Worm (Caenorhabditis elegans) whole organism, L3 larva: ENCODE results near the gene igeg-2.
"Not testable (repeated sequence)": the region's sequence is repeated elsewhere in the genome, so short reads cannot be mapped to it uniquely, and the experiment has no call there.

Experiments used
- R02D3.7 ChIP-seq: fragments of 150-350 bp; optimal IDR thresholded peaks from 2 replicates; lab custom pipeline; 2014; ENCODE audit warnings: missing biosample characterization, missing genetic modification characterization
- aly-2 ChIP-seq: fragments of 150-350 bp; optimal IDR thresholded peaks from 2 replicates; lab custom pipeline; 2014; ENCODE audit warnings: missing biosample characterization, missing genetic modification characterization
- ceh-16 ChIP-seq: sonication (generic microtip); optimal IDR thresholded peaks from 2 replicates; lab custom pipeline; 2017; ENCODE audit warnings: missing biosample characterization, missing genetic modification characterization
- ceh-28 ChIP-seq: fragments of 150-350 bp; optimal IDR thresholded peaks from 2 replicates; lab custom pipeline; 2014; ENCODE audit warnings: missing biosample characterization, missing genetic modification reagents, missing genetic modification characterization
- daf-12 ChIP-seq: fragments of 150-350 bp; optimal IDR thresholded peaks from 2 replicates; lab custom pipeline; 2014; ENCODE audit warnings: missing biosample characterization, missing genetic modification reagents, missing genetic modification characterization
- egl-27 ChIP-seq: sonication (generic microtip); optimal IDR thresholded peaks from 4 replicates; lab custom pipeline; 2017; ENCODE audit warnings: missing biosample characterization, missing genetic modification reagents, missing genetic modification characterization
- egl-5 ChIP-seq: fragments of 150-350 bp; optimal IDR thresholded peaks from 2 replicates; lab custom pipeline; 2017; ENCODE audit warnings: missing biosample characterization, missing genetic modification reagents, missing genetic modification characterization, inconsistent platforms
- elt-1 ChIP-seq: fragments of 150-350 bp; optimal IDR thresholded peaks from 2 replicates; lab custom pipeline; 2014; ENCODE audit warnings: missing biosample characterization, missing genetic modification characterization
- elt-2 ChIP-seq: sonication (generic microtip); optimal IDR thresholded peaks from 2 replicates; lab custom pipeline; 2016; ENCODE audit warnings: missing genetic modification reagents, mild to moderate bottlenecking, missing genetic modification characterization, missing compliant biosample characterization
- elt-3 ChIP-seq, 3 experiments: fragments of 150-350 bp in 1 of 3; sonication (generic microtip) in 2 of 3; optimal IDR thresholded peaks; 2 replicates in 2 of 3; 4 replicates in 1 of 3; lab custom pipeline; 2014 to 2017; ENCODE audit warnings: missing biosample characterization in 3 of 3, missing genetic modification characterization in 3 of 3
- fkh-2 ChIP-seq: fragments of 150-350 bp; optimal IDR thresholded peaks from 2 replicates; lab custom pipeline; 2014; ENCODE audit warnings: missing biosample characterization, missing genetic modification reagents, missing genetic modification characterization
- hmg-11 ChIP-seq: sonication (generic microtip); optimal IDR thresholded peaks from 2 replicates; lab custom pipeline; 2016; ENCODE audit warnings: missing genetic modification characterization, missing compliant biosample characterization
- jun-1 ChIP-seq: fragments of 150-350 bp; optimal IDR thresholded peaks from 2 replicates; lab custom pipeline; 2014; ENCODE audit warnings: missing biosample characterization, missing genetic modification reagents, missing genetic modification characterization
- lin-15B ChIP-seq: fragments of 150-350 bp; optimal IDR thresholded peaks from 2 replicates; lab custom pipeline; 2014; ENCODE audit warnings: missing biosample characterization, missing genetic modification characterization
- lin-39 ChIP-seq: fragments of 150-350 bp; optimal IDR thresholded peaks from 2 replicates; lab custom pipeline; 2018; ENCODE audit warnings: missing biosample characterization, missing genetic modification reagents, missing genetic modification characterization
- lsy-12 ChIP-seq: sonication (generic microtip); optimal IDR thresholded peaks from 2 replicates; lab custom pipeline; 2016; ENCODE audit warnings: mild to moderate bottlenecking, missing genetic modification characterization, missing compliant biosample characterization
- mdl-1 ChIP-seq: fragments of 150-350 bp; optimal IDR thresholded peaks from 2 replicates; lab custom pipeline; 2014; ENCODE audit warnings: missing biosample characterization, missing genetic modification characterization
- mml-1 ChIP-seq: fragments of 150-350 bp; sonication (generic microtip); optimal IDR thresholded peaks from 3 replicates; lab custom pipeline; 2014; ENCODE audit warnings: missing biosample characterization, missing genetic modification characterization
- nfya-1 ChIP-seq: sonication (generic microtip); optimal IDR thresholded peaks from 2 replicates; lab custom pipeline; 2017; ENCODE audit warnings: missing genetic modification characterization, mild to moderate bottlenecking, missing compliant biosample characterization, antibody characterized with exemption, moderate library complexity; ENCODE audit not compliant: insufficient read depth
- nhr-12 ChIP-seq: fragments of 150-350 bp; optimal IDR thresholded peaks from 2 replicates; lab custom pipeline; 2014; ENCODE audit warnings: missing biosample characterization, missing genetic modification characterization
- nhr-23 ChIP-seq: fragments of 150-350 bp; optimal IDR thresholded peaks from 2 replicates; lab custom pipeline; 2014; ENCODE audit warnings: missing biosample characterization, missing genetic modification reagents, missing genetic modification characterization
- nhr-237 ChIP-seq: fragments of 150-350 bp; optimal IDR thresholded peaks from 2 replicates; lab custom pipeline; 2014; ENCODE audit warnings: missing biosample characterization, missing genetic modification characterization
- nhr-25 ChIP-seq: sonication (generic microtip); optimal IDR thresholded peaks from 2 replicates; lab custom pipeline; 2017; ENCODE audit warnings: missing biosample characterization, missing genetic modification characterization
- nhr-43 ChIP-seq: sonication (generic microtip); optimal IDR thresholded peaks from 2 replicates; lab custom pipeline; 2016; ENCODE audit warnings: mild to moderate bottlenecking, missing genetic modification characterization, missing compliant biosample characterization; ENCODE audit not compliant: poor library complexity, severe bottlenecking
- nhr-67 ChIP-seq: fragments of 150-350 bp; optimal IDR thresholded peaks from 2 replicates; lab custom pipeline; 2014; ENCODE audit warnings: missing biosample characterization, missing genetic modification characterization
- nhr-76 ChIP-seq: fragments of 150-350 bp; sonication (generic microtip); optimal IDR thresholded peaks from 5 replicates; lab custom pipeline; 2014; ENCODE audit warnings: missing biosample characterization, missing genetic modification characterization
- pha-4 ChIP-seq: fragments of 150-350 bp; optimal IDR thresholded peaks from 2 replicates; lab custom pipeline; 2014; ENCODE audit warnings: missing biosample characterization, missing genetic modification reagents, missing genetic modification characterization
- pqm-1 ChIP-seq: fragments of 150-350 bp; optimal IDR thresholded peaks from 2 replicates; lab custom pipeline; 2017; ENCODE audit warnings: missing biosample characterization, missing genetic modification characterization, inconsistent platforms
- skn-1 ChIP-seq: fragments of 150-350 bp; optimal IDR thresholded peaks from 2 replicates; lab custom pipeline; 2014; ENCODE audit warnings: missing biosample characterization, missing genetic modification characterization
- tbx-2 ChIP-seq: sonication (generic microtip); optimal IDR thresholded peaks from 2 replicates; lab custom pipeline; 2016; ENCODE audit warnings: mild to moderate bottlenecking, missing genetic modification characterization, missing compliant biosample characterization
- unc-39 ChIP-seq: sonication (generic microtip); optimal IDR thresholded peaks from 4 replicates; lab custom pipeline; 2017; ENCODE audit warnings: missing biosample characterization, missing genetic modification characterization
- unc-62 ChIP-seq: fragments of 150-350 bp; sonication (generic microtip); optimal IDR thresholded peaks from 4 replicates; lab custom pipeline; 2014; ENCODE audit warnings: missing biosample characterization, missing genetic modification reagents, missing genetic modification characterization
- zag-1 ChIP-seq: fragments of 150-350 bp; optimal IDR thresholded peaks from 2 replicates; lab custom pipeline; 2014; ENCODE audit warnings: missing biosample characterization, missing genetic modification characterization
- ztf-11 ChIP-seq: fragments of 150-350 bp; optimal IDR thresholded peaks from 2 replicates; lab custom pipeline; 2014; ENCODE audit warnings: missing biosample characterization, missing genetic modification characterization
- ztf-4 ChIP-seq: fragments of 150-350 bp; optimal IDR thresholded peaks from 2 replicates; lab custom pipeline; 2014; ENCODE audit warnings: missing biosample characterization, missing genetic modification characterization

Gene igeg-2

DNA sequence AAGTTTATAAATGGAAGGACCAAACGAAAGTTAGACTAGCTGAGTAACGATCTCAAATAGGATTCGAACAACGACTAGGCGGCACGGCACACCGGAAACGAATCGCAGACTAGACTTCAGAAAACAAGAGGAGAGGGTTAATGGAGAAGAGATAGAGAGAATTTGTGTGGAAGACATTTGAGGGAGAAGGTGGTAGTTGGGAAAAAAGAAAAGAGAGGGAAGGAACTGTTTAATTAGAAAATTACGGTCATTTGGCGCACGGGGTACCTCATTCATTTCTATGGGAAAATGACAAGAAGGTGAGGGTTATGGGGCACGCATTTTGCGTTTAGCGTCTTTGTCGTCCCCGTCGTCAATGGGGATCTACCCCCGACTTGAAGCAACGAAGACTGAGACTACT lies 7.8 kb upstream of the igeg-2 start, which contains the start of gene F48C5.2:
Gene F48C5.2, minus strand, starts transcription at position 101 of the 400 bp plus-strand sequence.
- TF ChIP-seq aly-2 (tag; lab: Kevin White, UChicago) (no peak), daf-12 (no peak), hmg-11 (tag; lab: Kevin White, UChicago) (no peak), tbx-2 (no peak), nhr-23 (no peak), nhr-237 (tag; lab: Kevin White, UChicago) (no peak)

DNA sequence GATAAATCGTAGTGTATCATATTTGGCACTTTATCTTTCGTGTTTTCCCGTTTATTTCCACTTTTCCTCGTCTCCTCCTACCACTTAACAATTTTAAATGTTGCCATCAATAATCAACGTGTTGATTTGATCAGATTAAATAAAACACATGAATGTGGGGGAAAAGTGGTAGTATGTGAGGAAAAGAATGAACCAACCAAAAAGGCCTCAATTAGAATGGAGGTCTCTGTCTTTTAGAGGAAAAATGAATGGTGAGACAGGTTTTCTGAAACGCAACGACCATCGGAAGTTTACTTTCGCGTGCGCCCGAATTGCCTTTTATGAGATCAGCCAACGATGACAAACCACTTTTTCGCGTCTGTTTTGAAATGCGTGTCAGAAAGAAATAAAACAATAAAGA lies 5.9 kb upstream of the igeg-2 start:
- TF ChIP-seq zag-1 (no peak), nhr-25 (peak; percentile 33)

DNA sequence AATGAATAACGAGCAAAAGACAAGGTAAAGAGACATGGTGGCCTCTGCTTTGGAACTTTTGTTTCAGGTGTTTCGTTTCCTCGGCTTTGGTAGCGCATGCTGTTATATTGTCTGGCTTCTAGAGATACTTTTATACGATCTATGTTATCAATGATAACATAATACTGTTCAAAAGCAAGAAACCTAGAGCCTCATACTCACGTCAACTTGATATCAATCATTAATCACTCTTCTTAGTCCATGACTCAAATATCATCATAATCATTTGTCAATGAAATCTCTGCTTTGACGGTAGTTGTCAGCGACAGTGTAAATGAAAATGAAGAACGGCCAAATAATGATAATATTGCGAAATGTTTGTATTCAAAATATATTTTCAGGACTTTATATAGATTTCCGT lies 3.8 kb upstream of the igeg-2 start:
- TF ChIP-seq nfya-1 (tag; lab: Kevin White, UChicago) (no peak), ztf-11 (tag; lab: Kevin White, UChicago) (no peak), lsy-12 (tag; lab: Kevin White, UChicago) (no peak), nhr-23 (peak; percentile 25), unc-62 (GFP tag; lab: Kevin White, UChicago) (no peak), nhr-25 (peak; percentile 53), nhr-76 (tag; lab: Kevin White, UChicago) (no peak), R02D3.7 (tag; lab: Kevin White, UChicago) (peak; percentile 11), mdl-1 (tag; lab: Kevin White, UChicago) (no peak), elt-3 (tag; optimal IDR thresholded peaks at IDR 0.05; lab: Kevin White, UChicago) (peak in 2 of 3 experiments; percentile 86 to 93)

DNA sequence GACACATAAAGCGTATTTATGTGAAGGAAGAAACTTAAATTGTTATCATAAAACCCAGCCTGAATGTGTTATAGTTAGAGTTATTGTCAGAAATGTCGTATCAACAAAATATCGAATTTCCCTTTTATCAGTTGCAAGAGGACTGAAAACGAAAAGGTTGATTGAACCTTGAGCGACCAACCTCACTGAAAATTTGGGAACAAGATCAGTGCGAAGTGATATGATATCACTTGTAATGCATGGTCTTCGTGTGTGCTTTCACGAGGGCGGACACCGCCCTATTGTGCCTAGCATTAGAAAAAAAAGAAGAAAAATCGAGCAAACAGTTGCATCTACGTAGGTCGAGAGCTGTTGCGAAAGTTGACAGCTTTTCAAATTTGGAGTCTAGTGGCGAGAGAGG lies 1.3 kb upstream of the igeg-2 start:
- TF ChIP-seq egl-27 (tag; lab: Kevin White, UChicago) (peak; percentile 57), elt-2 (peak; percentile 91), jun-1 (peak; percentile 25), egl-5 (tag; lab: Kevin White, UChicago) (no peak), pqm-1 (tag; lab: Kevin White, UChicago) (peak; percentile 66)

DNA sequence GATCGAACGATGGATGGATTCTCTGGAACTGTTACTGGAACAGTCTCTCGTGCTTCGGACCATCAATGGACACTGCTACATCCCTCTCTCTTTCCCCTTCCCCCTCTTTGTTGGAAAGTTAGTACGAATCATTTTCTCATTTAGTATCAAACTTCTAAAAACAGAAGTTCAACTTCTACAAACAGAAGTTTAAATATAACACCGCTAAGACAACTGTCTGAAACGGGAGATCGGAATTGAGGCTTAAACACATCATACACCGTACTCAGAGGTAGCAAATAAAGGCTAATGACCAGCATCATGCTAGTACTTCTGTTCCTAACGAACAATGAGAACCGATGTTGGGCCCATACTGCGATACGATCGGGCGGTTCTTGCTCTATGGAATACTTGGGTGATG lies 6.7 kb downstream of the igeg-2 start, which contains the start of gene F46C3.7:
Gene F46C3.7, plus strand, starts transcription at position 301 of the 400 bp plus-strand sequence.
- TF ChIP-seq nhr-43 (tag; lab: Kevin White, UChicago); lin-39 (tag; lab: Kevin White, UChicago); unc-39: not testable (repeated sequence)

DNA sequence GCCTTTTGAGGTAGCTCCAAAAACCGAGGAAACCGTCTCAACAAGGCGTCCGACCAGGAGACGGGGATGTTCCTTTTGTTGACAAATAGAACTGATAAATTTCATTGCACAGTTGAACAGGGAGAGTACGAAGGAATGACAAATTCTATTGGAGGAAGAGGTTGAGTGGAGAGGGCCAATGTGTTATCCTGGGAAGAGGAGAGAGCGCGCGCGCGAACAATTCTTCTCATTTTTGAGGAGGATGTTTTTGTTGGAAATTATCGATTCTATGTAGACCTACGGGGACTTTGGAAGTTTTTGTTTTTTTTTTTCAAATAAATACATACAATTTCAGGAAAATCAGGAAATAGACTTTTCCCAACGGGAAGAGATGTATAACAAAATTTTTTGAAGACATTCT lies 8.7 kb downstream of the igeg-2 start:
- no peak for TF ChIP-seq pha-4 (tag; lab: Kevin White, UChicago)
- no peak for TF ChIP-seq nhr-67 (tag; lab: Kevin White, UChicago)
- no peak for TF ChIP-seq daf-12
- TF ChIP-seq fkh-2 (tag; lab: Kevin White, UChicago), result no peak
- TF ChIP-seq ceh-28 (tag; lab: Kevin White, UChicago), result no peak
- TF ChIP-seq zag-1, result no peak
- no peak for TF ChIP-seq aly-2 (tag; lab: Kevin White, UChicago)
- no peak for TF ChIP-seq lin-15B (tag; lab: Kevin White, UChicago)
- TF ChIP-seq ceh-16, result no peak
- no peak for TF ChIP-seq elt-1 (tag; lab: Kevin White, UChicago)
- TF ChIP-seq nhr-12 (tag; lab: Kevin White, UChicago), result no peak
- TF ChIP-seq skn-1 (tag; lab: Kevin White, UChicago), result no peak
- TF ChIP-seq elt-3 (tag; optimal IDR thresholded peaks at IDR 0.05; lab: Kevin White, UChicago), result no peak
- TF ChIP-seq nfya-1 (tag; lab: Kevin White, UChicago), result no peak
- no peak for TF ChIP-seq ztf-4 (tag; lab: Kevin White, UChicago)
- no peak for TF ChIP-seq unc-39
- TF ChIP-seq mml-1, result no peak
- TF ChIP-seq, all 47 proteins: peak for 0
